ENCODE assay signal across 5 worm cellular contexts in genomic region chrV:20580511-20581040, ce11.
TF ChIP-seq lines count a peak whose summit lies in the region.

Gene F26F2.7, plus strand, starts transcription at chrV:20580990.

TF ChIP-seq in whole organism, L1 larva, 84 proteins besides CTCF, POLR2A, EP300 and RAD21 (continues in another document):
- TF ChIP-seq hlh-17 (GFP tag; optimal IDR thresholded peaks at IDR 0.05; lab: Kevin White, UChicago; ENCODE audit: borderline replicate concordance) (no peak), F16B12.6 (tag; optimal IDR thresholded peaks at IDR 0.05; lab: Kevin White, UChicago) (peak; percentile 53), lin-39 (tag; optimal IDR thresholded peaks at IDR 0.05; lab: Kevin White, UChicago) (peak; percentile 80), nhr-77 (tag; optimal IDR thresholded peaks at IDR 0.05; lab: Kevin White, UChicago) (no peak), irx-1 (tag; optimal IDR thresholded peaks at IDR 0.05; lab: Kevin White, UChicago) (peak; percentile 88), nhr-71 (tag; optimal IDR thresholded peaks at IDR 0.05; lab: Kevin White, UChicago) (peak; percentile 93), unc-86 (tag; optimal IDR thresholded peaks at IDR 0.05; lab: Kevin White, UChicago) (peak; percentile 79), xbp-1 (tag; optimal IDR thresholded peaks at IDR 0.05; lab: Kevin White, UChicago) (peak; percentile 89), nhr-90 (tag; optimal IDR thresholded peaks at IDR 0.05; lab: Kevin White, UChicago; ENCODE audit: poor library complexity) (peak; percentile 90), ceh-63 (GFP tag; optimal IDR thresholded peaks at IDR 0.05; lab: Kevin White, UChicago) (no peak), hlh-4 (tag; optimal IDR thresholded peaks at IDR 0.05; lab: Kevin White, UChicago) (peak; percentile 3), dsc-1 (tag; optimal IDR thresholded peaks at IDR 0.05; lab: Kevin White, UChicago) (peak; percentile 93), mab-9 (GFP tag; IDR thresholded peaks at IDR 0.05; lab: Robert Waterston, UW) (peak; percentile 45; the same call in 1 of the 2 replicates), hpl-2 (GFP tag; optimal IDR thresholded peaks at IDR 0.05; lab: Kevin White, UChicago) (no peak), tbx-2 (tag; optimal IDR thresholded peaks at IDR 0.05; lab: Kevin White, UChicago) (peak; percentile 89), ama-1 (optimal IDR thresholded peaks at IDR 0.05; lab: Kevin White, UChicago) (no peak), skn-1 (tag; optimal IDR thresholded peaks at IDR 0.05; lab: Kevin White, UChicago) (peak; percentile 57), unc-130 (tag; optimal IDR thresholded peaks at IDR 0.05; lab: Kevin White, UChicago) (peak; percentile 86)

TF ChIP-seq in whole organism, L3 larva, 47 proteins besides CTCF, POLR2A, EP300 and RAD21 (continues in another document):
- TF ChIP-seq egl-5 (tag; optimal IDR thresholded peaks at IDR 0.05; lab: Kevin White, UChicago) (peak; percentile 71), R02D3.7 (tag; optimal IDR thresholded peaks at IDR 0.05; lab: Kevin White, UChicago) (peak; percentile 50), tbx-2 (tag; optimal IDR thresholded peaks at IDR 0.05; lab: Kevin White, UChicago) (peak; percentile 65), snpc-4 (tag; optimal IDR thresholded peaks at IDR 0.05; lab: Kevin White, UChicago) (peak; percentile 90), ceh-82 (tag; optimal IDR thresholded peaks at IDR 0.05; lab: Kevin White, UChicago) (no peak), lsy-12 (tag; optimal IDR thresholded peaks at IDR 0.05; lab: Kevin White, UChicago) (peak; percentile 51), nhr-43 (tag; optimal IDR thresholded peaks at IDR 0.05; lab: Kevin White, UChicago; ENCODE audit: poor library complexity, severe bottlenecking) (peak; percentile 54), nhr-23 (tag; optimal IDR thresholded peaks at IDR 0.05; lab: Kevin White, UChicago) (peak; percentile 50), fkh-10 (GFP tag; optimal IDR thresholded peaks at IDR 0.05; lab: Kevin White, UChicago) (peak; percentile 34), hmg-11 (tag; optimal IDR thresholded peaks at IDR 0.05; lab: Kevin White, UChicago) (peak; percentile 83), nhr-25 (tag; optimal IDR thresholded peaks at IDR 0.05; lab: Kevin White, UChicago) (no peak), ama-1 (optimal IDR thresholded peaks at IDR 0.05; lab: Kevin White, UChicago) (no peak), pqm-1 (tag; optimal IDR thresholded peaks at IDR 0.05; lab: Kevin White, UChicago) (peak; percentile 10), nfya-1 (tag; optimal IDR thresholded peaks at IDR 0.05; lab: Kevin White, UChicago; ENCODE audit: insufficient read depth) (peak; percentile 82), elt-2 (tag; optimal IDR thresholded peaks at IDR 0.05; lab: Kevin White, UChicago) (peak; percentile 80), lin-39 (tag; optimal IDR thresholded peaks at IDR 0.05; lab: Kevin White, UChicago) (peak; percentile 27), egl-27 (tag; optimal IDR thresholded peaks at IDR 0.05; lab: Kevin White, UChicago) (peak; percentile 35), ceh-28 (tag; optimal IDR thresholded peaks at IDR 0.05; lab: Kevin White, UChicago) (peak; percentile 60), unc-39 (tag; optimal IDR thresholded peaks at IDR 0.05; lab: Kevin White, UChicago) (no peak)

TF ChIP-seq in whole organism, early embryonic, 17 proteins besides CTCF, POLR2A, EP300 and RAD21:
- TF ChIP-seq hmbx-1 (tag; optimal IDR thresholded peaks at IDR 0.05; lab: Kevin White, UChicago) (no peak), pes-1 (GFP tag; IDR thresholded peaks at IDR 0.05; lab: Robert Waterston, UW) (0 out of 2 replicates have a peak, but pooled peaks have one; percentile 42), F13C5.2 (tag; optimal IDR thresholded peaks at IDR 0.05; lab: Kevin White, UChicago) (peak; percentile 76), hmg-4 (GFP tag; optimal IDR thresholded peaks at IDR 0.05; lab: Kevin White, UChicago) (peak; percentile 32), ets-7 (tag; optimal IDR thresholded peaks at IDR 0.05; lab: Kevin White, UChicago) (no peak), tbx-11 (GFP tag; IDR thresholded peaks at IDR 0.05; lab: Robert Waterston, UW) (0 out of 2 replicates have a peak, but pooled peaks have one; percentile 18), scrt-1 (GFP tag; IDR thresholded peaks at IDR 0.05; lab: Robert Waterston, UW) (no peak), tbx-37 (GFP tag; conservative IDR thresholded peaks at IDR 0.05; lab: Robert Waterston, UW) (0 out of 2 replicates have a peak, but pooled peaks have one; percentile 19)

TF ChIP-seq in whole organism, midembryonic, 9 proteins besides CTCF, POLR2A, EP300 and RAD21:
- no peak for TF ChIP-seq med-1 (GFP tag; optimal IDR thresholded peaks at IDR 0.05; lab: Kevin White, UChicago; ENCODE audit: insufficient read depth)
- TF ChIP-seq ztf-29 (GFP tag; IDR thresholded peaks at IDR 0.05; lab: Robert Waterston, UW) = no peak
- peak; percentile 81 for TF ChIP-seq cog-1 (tag; optimal IDR thresholded peaks at IDR 0.05; lab: Kevin White, UChicago)
- no peak for TF ChIP-seq ref-1 (GFP tag; conservative IDR thresholded peaks at IDR 0.05; lab: Robert Waterston, UW)
- peak; percentile 56; the same call in 1 of the 2 replicates for TF ChIP-seq ztf-23 (GFP tag; IDR thresholded peaks at IDR 0.05; lab: Robert Waterston, UW)
- TF ChIP-seq tab-1 (GFP tag; IDR thresholded peaks at IDR 0.05; lab: Robert Waterston, UW) = peak; percentile 69; the same call in 1 of the 2 replicates
- TF ChIP-seq flt-1 (GFP tag; IDR thresholded peaks at IDR 0.05; lab: Robert Waterston, UW) = 0 out of 2 replicates have a peak, but pooled peaks have one; percentile 50
- TF ChIP-seq klf-2 (GFP tag; conservative IDR thresholded peaks at IDR 0.05; lab: Robert Waterston, UW) = no peak
- no peak for TF ChIP-seq T22C8.4 (GFP tag; IDR thresholded peaks at IDR 0.05; lab: Robert Waterston, UW)
TF ChIP-seq in whole organism, midembryonic: peak in this region for 4.

TF ChIP-seq in whole organism, young adult, 124 proteins besides CTCF, POLR2A, EP300 and RAD21 (continues in another document):
- TF ChIP-seq tlf-1 (GFP tag; optimal IDR thresholded peaks at IDR 0.05; lab: Kevin White, UChicago) = peak; percentile 92
- TF ChIP-seq dox-1 (GFP tag; IDR thresholded peaks at IDR 0.05; lab: Robert Waterston, UW) = peak; percentile 98
- no peak for TF ChIP-seq cebp-2 (GFP tag; IDR thresholded peaks at IDR 0.05; lab: Robert Waterston, UW)
- TF ChIP-seq aptf-2 (GFP tag; conservative IDR thresholded peaks at IDR 0.05; lab: Robert Waterston, UW) = no peak
- TF ChIP-seq B0336.3 (GFP tag; IDR thresholded peaks at IDR 0.05; lab: Robert Waterston, UW) = peak; percentile 97
- TF ChIP-seq lin-35 (GFP tag; optimal IDR thresholded peaks at IDR 0.05; lab: Kevin White, UChicago) = peak in 2 of 3 experiments; percentile 4 to 82
- no peak for TF ChIP-seq ceh-40 (GFP tag; IDR thresholded peaks at IDR 0.05; lab: Robert Waterston, UW)
- TF ChIP-seq lin-40 (tag; optimal IDR thresholded peaks at IDR 0.05; lab: Kevin White, UChicago) = peak; percentile 90
- TF ChIP-seq zim-3 (tag; optimal IDR thresholded peaks at IDR 0.05; lab: Kevin White, UChicago) = no peak
- no peak for TF ChIP-seq hsf-1 (GFP tag; IDR thresholded peaks at IDR 0.05; lab: Robert Waterston, UW)
- no peak for TF ChIP-seq hrde-1 (tag; optimal IDR thresholded peaks at IDR 0.05; lab: Kevin White, UChicago; ENCODE audit: borderline replicate concordance)
- TF ChIP-seq egl-18 (GFP tag; IDR thresholded peaks at IDR 0.05; lab: Robert Waterston, UW) = no peak
- TF ChIP-seq lsl-1 (GFP tag; optimal IDR thresholded peaks at IDR 0.05; lab: Kevin White, UChicago) = peak; percentile 94
- TF ChIP-seq nhr-179 (tag; optimal IDR thresholded peaks at IDR 0.05; lab: Kevin White, UChicago) = no peak
- peak; percentile 99 for TF ChIP-seq madf-6 (GFP tag; IDR thresholded peaks at IDR 0.05; lab: Robert Waterston, UW)
- TF ChIP-seq nhr-120 (GFP tag; IDR thresholded peaks at IDR 0.05; lab: Robert Waterston, UW) = no peak
- no peak for TF ChIP-seq unc-62 (GFP tag; optimal IDR thresholded peaks at IDR 0.05; lab: Kevin White, UChicago)
- TF ChIP-seq F37B4.10 (GFP tag; IDR thresholded peaks at IDR 0.05; lab: Robert Waterston, UW) = 0 out of 2 replicates have a peak, but pooled peaks have one; percentile 20
- no peak for TF ChIP-seq sea-2 (GFP tag; IDR thresholded peaks at IDR 0.05; lab: Robert Waterston, UW)
- TF ChIP-seq die-1 (tag; optimal IDR thresholded peaks at IDR 0.05; lab: Kevin White, UChicago) = no peak
- no peak for TF ChIP-seq ztf-28 (GFP tag; IDR thresholded peaks at IDR 0.05; lab: Robert Waterston, UW)
- peak; percentile 9 for TF ChIP-seq mxl-1 (tag; optimal IDR thresholded peaks at IDR 0.05; lab: Kevin White, UChicago)
- no peak for TF ChIP-seq let-526 (GFP tag; IDR thresholded peaks at IDR 0.05; lab: Robert Waterston, UW)
- peak; percentile 79 for TF ChIP-seq hmg-20 (GFP tag; IDR thresholded peaks at IDR 0.05; lab: Robert Waterston, UW)
- TF ChIP-seq sdz-38 (tag; optimal IDR thresholded peaks at IDR 0.05; lab: Kevin White, UChicago) = no peak
- TF ChIP-seq K11D2.4 (GFP tag; IDR thresholded peaks at IDR 0.05; lab: Robert Waterston, UW) = peak; percentile 79
- TF ChIP-seq ccch-3 (GFP tag; optimal IDR thresholded peaks at IDR 0.05; lab: Kevin White, UChicago) = no peak
- TF ChIP-seq F52B5.7 (tag; optimal IDR thresholded peaks at IDR 0.05; lab: Kevin White, UChicago) = no peak
- peak; percentile 89 for TF ChIP-seq repo-1 (tag; optimal IDR thresholded peaks at IDR 0.05; lab: Kevin White, UChicago)
- TF ChIP-seq snpc-4 (GFP tag; optimal IDR thresholded peaks at IDR 0.05; lab: Kevin White, UChicago) = no peak
- peak in 3 of 4 experiments; percentile 26 to 85 (median 79) for TF ChIP-seq snpc-4 (tag; optimal IDR thresholded peaks at IDR 0.05; lab: Kevin White, UChicago)
- TF ChIP-seq B0019.2 (GFP tag; conservative IDR thresholded peaks at IDR 0.05; lab: Robert Waterston, UW) = 0 out of 2 replicates have a peak, but pooled peaks have one; percentile 20
- TF ChIP-seq ztf-22 (GFP tag; optimal IDR thresholded peaks at IDR 0.05; lab: Kevin White, UChicago) = no peak
- TF ChIP-seq ztf-26 (tag; optimal IDR thresholded peaks at IDR 0.05; lab: Kevin White, UChicago) = peak; percentile 76
- TF ChIP-seq lir-1 (GFP tag; conservative IDR thresholded peaks at IDR 0.05; lab: Robert Waterston, UW) = peak; percentile 80; the same call in 1 of the 2 replicates
- TF ChIP-seq D2030.7 (GFP tag; IDR thresholded peaks at IDR 0.05; lab: Robert Waterston, UW) = peak; percentile 91
- peak; percentile 34 for TF ChIP-seq chd-7 (tag; optimal IDR thresholded peaks at IDR 0.05; lab: Kevin White, UChicago)
- TF ChIP-seq ceh-91 (GFP tag; IDR thresholded peaks at IDR 0.05; lab: Robert Waterston, UW) = peak; percentile 87
- TF ChIP-seq nfya-1 (tag; optimal IDR thresholded peaks at IDR 0.05; lab: Kevin White, UChicago; ENCODE audit: borderline replicate concordance, insufficient read depth) = no peak
- no peak for TF ChIP-seq bed-1 (GFP tag; IDR thresholded peaks at IDR 0.05; lab: Robert Waterston, UW)
- TF ChIP-seq sptf-2 (GFP tag; optimal IDR thresholded peaks at IDR 0.05; lab: Kevin White, UChicago) = peak; percentile 37

Comparison
In these comparisons a context has a peak if more than half of its experiments do, and no peak if none do; other contexts are left out.
1. Of the 8 proteins assayed by ChIP-seq in both whole organism, young adult and whole organism, L1 larva: peak only in whole organism, young adult: none; only in whole organism, L1 larva: nhr-90; in both: dpl-1, efl-1, lin-35, snpc-4 and unc-130; in neither: 2.